Fruit fly (Drosophila melanogaster) whole organism, embryonic: ENCODE results near the gene snz.

ENCODE experiments used
- Aef1 ChIP-seq: fragments of 200-800 bp; sonication (Bioruptor generic); IDR thresholded peaks from 3 replicates; pipeline ENCODE4 v1.3.6; 2022; ENCODE audit warnings: missing biosample characterization, missing genetic modification characterization
- B-H2 ChIP-seq: fragments of 200-800 bp; sonication (Bioruptor generic); optimal IDR thresholded peaks from 2 replicates; lab custom pipeline; 2018; ENCODE audit warnings: missing biosample characterization, mild to moderate bottlenecking, missing genetic modification characterization
- CG10321 ChIP-seq: fragments of 200-800 bp; sonication (Bioruptor generic); IDR thresholded peaks from 2 replicates; pipeline ENCODE4 v1.3.6; 2022; ENCODE audit warnings: missing biosample characterization, missing genetic modification characterization
- CG10565 ChIP-seq: fragments of 200-800 bp; sonication (Bioruptor generic); optimal IDR thresholded peaks from 3 replicates; lab custom pipeline; 2016; ENCODE audit warnings: missing biosample characterization, mild to moderate bottlenecking, missing genetic modification characterization
- CG12071 ChIP-seq: fragments of 200-800 bp; sonication (Bioruptor generic); optimal IDR thresholded peaks from 3 replicates; lab custom pipeline; 2018; ENCODE audit warnings: missing biosample characterization, mild to moderate bottlenecking, missing genetic modification characterization
- CG13775 ChIP-seq: fragments of 200-800 bp; sonication (Bioruptor generic); optimal IDR thresholded peaks from 3 replicates; lab custom pipeline; 2017; ENCODE audit warnings: missing biosample characterization, mild to moderate bottlenecking, missing genetic modification characterization
- CG14441 ChIP-seq: fragments of 200-800 bp; sonication (Bioruptor generic); IDR thresholded peaks from 2 replicates; pipeline ENCODE4 v1.3.6; 2022; ENCODE audit warnings: missing biosample characterization, missing genetic modification characterization
- CG1832 ChIP-seq: fragments of 200-800 bp; sonication (Bioruptor generic); optimal IDR thresholded peaks from 2 replicates; lab custom pipeline; 2017; ENCODE audit warnings: missing biosample characterization, mild to moderate bottlenecking, missing genetic modification characterization, inconsistent platforms
- CG18599 ChIP-seq: fragments of 200-800 bp; sonication (Bioruptor generic); optimal IDR thresholded peaks from 3 replicates; lab custom pipeline; 2017; ENCODE audit warnings: missing biosample characterization, missing genetic modification characterization, mild to moderate bottlenecking, moderate library complexity, missing genetic modification reagents
- CG2120 ChIP-seq: fragments of 200-800 bp; sonication (Bioruptor generic); optimal IDR thresholded peaks from 3 replicates; lab custom pipeline; 2016; ENCODE audit warnings: missing biosample characterization, missing genetic modification characterization
- CG2129 ChIP-seq: fragments of 200-800 bp; sonication (Bioruptor generic); IDR thresholded peaks from 2 replicates; pipeline ENCODE4 v1.3.6; 2022; ENCODE audit warnings: missing biosample characterization, missing genetic modification characterization; ENCODE audit not compliant: partially characterized antibody
- CG2875 ChIP-seq: fragments of 200-800 bp; sonication (Bioruptor generic); optimal IDR thresholded peaks from 2 replicates; lab custom pipeline; 2017; ENCODE audit warnings: missing biosample characterization, mild to moderate bottlenecking, missing genetic modification characterization, missing genetic modification reagents
- CG42726 ChIP-seq: fragments of 200-800 bp; sonication (Bioruptor generic); IDR thresholded peaks from 2 replicates; pipeline ENCODE4 v1.3.6; 2022; ENCODE audit warnings: missing biosample characterization, missing genetic modification characterization; ENCODE audit not compliant: partially characterized antibody
- CG7271 ChIP-seq: fragments of 200-800 bp; sonication (Bioruptor generic); optimal IDR thresholded peaks from 2 replicates; lab custom pipeline; 2018; ENCODE audit warnings: missing biosample characterization, mild to moderate bottlenecking, missing genetic modification characterization, moderate library complexity
- CG7786 ChIP-seq: fragments of 200-800 bp; sonication (Bioruptor generic); optimal IDR thresholded peaks from 2 replicates; lab custom pipeline; 2016; ENCODE audit warnings: missing biosample characterization, missing genetic modification characterization
- CG9876 ChIP-seq: fragments of 200-800 bp; sonication (Bioruptor generic); optimal IDR thresholded peaks from 2 replicates; lab custom pipeline; 2016; ENCODE audit warnings: missing biosample characterization, missing genetic modification characterization
- CTCF ChIP-seq: fragments of 200-800 bp; sonication (Bioruptor generic); optimal IDR thresholded peaks from 2 replicates; lab custom pipeline; 2017; ENCODE audit warnings: missing biosample characterization, mild to moderate bottlenecking, missing genetic modification characterization, moderate library complexity
- Dad ChIP-seq: fragments of 200-800 bp; sonication (Bioruptor generic); optimal IDR thresholded peaks from 3 replicates; lab custom pipeline; 2016; ENCODE audit warnings: missing biosample characterization, missing genetic modification characterization
- Eip74EF ChIP-seq, 2 experiments: fragments of 200-800 bp in 1 of 2; fragments of >200 bp in 1 of 2; sonication (Bioruptor generic) in 1 of 2; optimal IDR thresholded peaks; 2 replicates each; lab custom pipeline; 2017 to 2019; ENCODE audit warnings: missing biosample characterization in 2 of 2, missing genetic modification characterization in 2 of 2, mild to moderate bottlenecking in 1 of 2, moderate library complexity in 1 of 2
- H15 ChIP-seq: fragments of 200-800 bp; sonication (Bioruptor generic); IDR thresholded peaks from 3 replicates; pipeline ENCODE4 v1.3.6; 2022; ENCODE audit warnings: missing biosample characterization, missing genetic modification characterization
- HLH4C ChIP-seq: fragments of 200-800 bp; sonication (Bioruptor generic); IDR thresholded peaks from 3 replicates; pipeline ENCODE4 v1.3.6; 2022; ENCODE audit warnings: missing biosample characterization, missing genetic modification characterization; ENCODE audit not compliant: partially characterized antibody
- HmgZ ChIP-seq: fragments of 200-800 bp; sonication (Bioruptor generic); optimal IDR thresholded peaks from 2 replicates; lab custom pipeline; 2018; ENCODE audit warnings: missing biosample characterization, mild to moderate bottlenecking, missing genetic modification characterization
- Hr39 ChIP-seq: fragments of >200 bp; optimal IDR thresholded peaks from 2 replicates; lab custom pipeline; 2017
- Max ChIP-seq: fragments of 200-800 bp; sonication (Bioruptor generic); optimal IDR thresholded peaks from 2 replicates; lab custom pipeline; 2016; ENCODE audit warnings: missing biosample characterization, mild to moderate bottlenecking, missing genetic modification characterization
- NFAT ChIP-seq: fragments of 200-800 bp; sonication (Bioruptor generic); IDR thresholded peaks from 2 replicates; pipeline ENCODE4 v1.3.6; 2022; ENCODE audit warnings: missing biosample characterization, missing genetic modification characterization
- Nf-YC ChIP-seq: fragments of 200-800 bp; optimal IDR thresholded peaks from 3 replicates; lab custom pipeline; 2019; ENCODE audit warnings: missing biosample characterization, mild to moderate bottlenecking, missing genetic modification characterization, moderate library complexity
- Optix ChIP-seq: fragments of 200-800 bp; sonication (Bioruptor generic); IDR thresholded peaks from 3 replicates; pipeline ENCODE4 v1.3.6; 2022; ENCODE audit warnings: missing biosample characterization, missing genetic modification characterization
- PHDP ChIP-seq: fragments of 200-800 bp; sonication (Bioruptor generic); optimal IDR thresholded peaks from 3 replicates; lab custom pipeline; 2018; ENCODE audit warnings: missing biosample characterization, mild to moderate bottlenecking, missing genetic modification characterization, moderate library complexity
- Trl ChIP-seq, 3 experiments: fragments of >200 bp in 2 of 3; fragments of 200-800 bp in 1 of 3; sonication (Bioruptor generic) in 1 of 3; optimal IDR thresholded peaks; 2 replicates in 1 of 3; 3 replicates in 2 of 3; lab custom pipeline; 2016 to 2017; ENCODE audit warnings: missing biosample characterization in 1 of 3, missing genetic modification characterization in 1 of 3
- ara ChIP-seq: fragments of 200-800 bp; sonication (Bioruptor generic); IDR thresholded peaks from 2 replicates; pipeline ENCODE4 v1.3.6; 2022; ENCODE audit warnings: missing biosample characterization, missing genetic modification characterization
- az2 ChIP-seq: fragments of 200-800 bp; sonication (Bioruptor generic); optimal IDR thresholded peaks from 3 replicates; lab custom pipeline; 2016; ENCODE audit warnings: missing biosample characterization, missing genetic modification characterization
- chn ChIP-seq: fragments of 200-800 bp; sonication (Bioruptor generic); optimal IDR thresholded peaks from 2 replicates; lab custom pipeline; 2016; ENCODE audit warnings: missing biosample characterization, missing genetic modification characterization
- ci ChIP-seq: fragments of 200-800 bp; sonication (Bioruptor generic); IDR thresholded peaks from 3 replicates; pipeline ENCODE4 v1.3.6; 2022; ENCODE audit warnings: missing biosample characterization, missing genetic modification characterization
- crp ChIP-seq, 2 experiments: fragments of 200-800 bp; sonication (Bioruptor generic); optimal IDR thresholded peaks; 2 replicates in 1 of 2; 3 replicates in 1 of 2; lab custom pipeline; 2017; ENCODE audit warnings: missing biosample characterization in 2 of 2, missing genetic modification characterization in 2 of 2, mild to moderate bottlenecking in 1 of 2, moderate library complexity in 1 of 2
- da ChIP-seq: fragments of 200-800 bp; sonication (Bioruptor generic); optimal IDR thresholded peaks from 2 replicates; lab custom pipeline; 2016; ENCODE audit warnings: missing biosample characterization, missing genetic modification characterization
- dati ChIP-seq: fragments of 200-800 bp; sonication (Bioruptor generic); IDR thresholded peaks from 2 replicates; pipeline ENCODE4 v1.3.6; 2022; ENCODE audit warnings: missing biosample characterization, missing genetic modification characterization
- emc ChIP-seq: fragments of 200-800 bp; sonication (Bioruptor generic); optimal IDR thresholded peaks from 2 replicates; lab custom pipeline; 2016; ENCODE audit warnings: missing biosample characterization, missing genetic modification characterization
- ewg ChIP-seq: fragments of 200-800 bp; sonication (Bioruptor generic); optimal IDR thresholded peaks from 3 replicates; lab custom pipeline; 2017; ENCODE audit warnings: mild to moderate bottlenecking, missing biosample characterization, missing genetic modification reagents, missing genetic modification characterization
- eyg ChIP-seq: fragments of 200-800 bp; sonication (Bioruptor generic); optimal IDR thresholded peaks from 3 replicates; lab custom pipeline; 2016; ENCODE audit warnings: missing biosample characterization, missing genetic modification characterization
- h ChIP-seq: fragments of >200 bp; optimal IDR thresholded peaks from 2 replicates; lab custom pipeline; 2017
- insv ChIP-seq, 2 experiments: fragments of 200-800 bp; sonication (Bioruptor generic); optimal IDR thresholded peaks; 3 replicates each; lab custom pipeline; 2016 to 2018; ENCODE audit warnings: missing biosample characterization in 2 of 2, missing genetic modification characterization in 2 of 2
- mirr ChIP-seq: fragments of 200-800 bp; sonication (Bioruptor generic); optimal IDR thresholded peaks from 3 replicates; lab custom pipeline; 2018; ENCODE audit warnings: missing biosample characterization, mild to moderate bottlenecking, missing genetic modification characterization
- prd ChIP-seq, 3 experiments: fragments of >200 bp in 2 of 3; fragments of 200-800 bp in 1 of 3; sonication (Bioruptor generic) in 1 of 3; optimal IDR thresholded peaks in 2 of 3; IDR thresholded peaks in 1 of 3; 2 replicates in 2 of 3; 3 replicates in 1 of 3; pipeline versions ENCODE4 v1.3.6 to Lab custom; 2017 to 2022; ENCODE audit warnings: missing biosample characterization in 1 of 3, missing genetic modification characterization in 1 of 3
- tgo ChIP-seq: fragments of 200-800 bp; sonication (Bioruptor generic); IDR thresholded peaks from 3 replicates; pipeline ENCODE4 v1.3.6; 2022; ENCODE audit warnings: missing biosample characterization, missing genetic modification characterization
- tna ChIP-seq: fragments of 200-800 bp; sonication (Bioruptor generic); IDR thresholded peaks from 2 replicates; pipeline ENCODE4 v1.3.6; 2022; ENCODE audit warnings: missing biosample characterization, missing genetic modification characterization; ENCODE audit not compliant: partially characterized antibody
- trem ChIP-seq: fragments of 200-800 bp; optimal IDR thresholded peaks from 3 replicates; lab custom pipeline; 2019; ENCODE audit warnings: missing biosample characterization, mild to moderate bottlenecking, missing genetic modification characterization, moderate library complexity
- unc-4 ChIP-seq: fragments of 200-800 bp; sonication (Bioruptor generic); IDR thresholded peaks from 2 replicates; pipeline ENCODE4 v1.3.6; 2022; ENCODE audit warnings: missing biosample characterization, missing genetic modification characterization; ENCODE audit not compliant: partially characterized antibody
- vnd ChIP-seq: fragments of 200-800 bp; sonication (Bioruptor generic); IDR thresholded peaks from 3 replicates; pipeline ENCODE4 v1.3.6; 2022; ENCODE audit warnings: missing biosample characterization, missing genetic modification characterization; ENCODE audit not compliant: partially characterized antibody
- vvl ChIP-seq: fragments of 200-800 bp; sonication (Bioruptor generic); IDR thresholded peaks from 2 replicates; pipeline ENCODE4 v1.3.6; 2022; ENCODE audit warnings: missing biosample characterization, missing genetic modification characterization
- yki ChIP-seq: fragments of >200 bp; optimal IDR thresholded peaks from 3 replicates; lab custom pipeline; 2018

snz gene

dm6 chrX:7946858-7947313 lies 35.0 kb downstream of the snz start, which contains the start of gene orion (continued):
- peak; percentile 8; the same call in 1 of the 2 replicates for TF ChIP-seq CG14441 (GFP tag; lab: Robert Waterston, UW)
- TF ChIP-seq Aef1 (GFP tag; lab: Robert Waterston, UW), result no peak
- TF ChIP-seq CG2120 (GFP tag; lab: Kevin White, UChicago), result peak; percentile 28
- TF ChIP-seq mirr (GFP tag; lab: Kevin White, UChicago), result peak; percentile 52
- peak in 1 of 2 experiments; percentile 7 for TF ChIP-seq crp (GFP tag; optimal IDR thresholded peaks at IDR 0.05; lab: Kevin White, UChicago)
- TF ChIP-seq HmgZ (tag; lab: Kevin White, UChicago), result peak; percentile 12
- no peak for TF ChIP-seq yki (lab: Kevin White, UChicago)
- TF ChIP-seq unc-4 (GFP tag; lab: Robert Waterston, UW), result peak; percentile 83
- TF ChIP-seq H15 (GFP tag; lab: Robert Waterston, UW), result no peak
- TF ChIP-seq CG42726 (GFP tag; lab: Robert Waterston, UW), result peak; percentile 62; the same call in 1 of the 2 replicates
- TF ChIP-seq CG13775, result peak; percentile 11
- no peak for TF ChIP-seq Nf-YC
- no peak for TF ChIP-seq emc (GFP tag; lab: Kevin White, UChicago)
- peak; percentile 53; the same call in 1 of the 3 replicates for TF ChIP-seq Optix (GFP tag; lab: Robert Waterston, UW)
- peak; percentile 3 for TF ChIP-seq az2 (GFP tag; lab: Kevin White, UChicago)
- peak in 1 of 2 experiments; percentile 10 for TF ChIP-seq insv (GFP tag; optimal IDR thresholded peaks at IDR 0.05; lab: Kevin White, UChicago)
- TF ChIP-seq vnd (GFP tag; lab: Robert Waterston, UW), result peak; percentile 71
- peak; percentile 62 for TF ChIP-seq vvl (GFP tag; lab: Robert Waterston, UW)
- no peak for TF ChIP-seq Eip74EF (GFP tag; optimal IDR thresholded peaks at IDR 0.05; lab: Kevin White, UChicago)
- TF ChIP-seq da (GFP tag; lab: Kevin White, UChicago), result no peak
- TF ChIP-seq Hr39 (lab: Kevin White, UChicago), result no peak
- TF ChIP-seq prd (optimal IDR thresholded peaks at IDR 0.05; lab: Kevin White, UChicago), result no peak
- TF ChIP-seq prd (GFP tag; IDR thresholded peaks at IDR 0.05; lab: Robert Waterston, UW), result peak; percentile 20; the same call in 1 of the 3 replicates
- TF ChIP-seq CG7271 (tag; lab: Kevin White, UChicago), result no peak
- no peak for TF ChIP-seq CG1832 (GFP tag; lab: Kevin White, UChicago)
- no peak for TF ChIP-seq Max (GFP tag; lab: Kevin White, UChicago)
- TF ChIP-seq CG12071 (GFP tag; lab: Kevin White, UChicago), result no peak
- TF ChIP-seq CTCF (GFP tag; lab: Kevin White, UChicago), result no peak
- TF ChIP-seq trem (tag; lab: Kevin White, UChicago), result peak; percentile 2
- no peak for TF ChIP-seq dati
- TF ChIP-seq chn (GFP tag; lab: Kevin White, UChicago), result no peak
- peak; percentile 56; the same call in 1 of the 2 replicates for TF ChIP-seq CG2129
- no peak for TF ChIP-seq CG9876 (GFP tag; lab: Kevin White, UChicago)
- no peak for TF ChIP-seq Dad (GFP tag; lab: Kevin White, UChicago)
- TF ChIP-seq PHDP (tag; lab: Kevin White, UChicago), result no peak
- no peak for TF ChIP-seq ewg (GFP tag; lab: Kevin White, UChicago)
- TF ChIP-seq tgo (GFP tag; lab: Robert Waterston, UW), result peak; percentile 22; the same call in 1 of the 3 replicates
- TF ChIP-seq CG7786, result no peak
- TF ChIP-seq tna (GFP tag; lab: Robert Waterston, UW), result peak; percentile 75
- TF ChIP-seq Trl (optimal IDR thresholded peaks at IDR 0.05; lab: Kevin White, UChicago), result peak; percentile 26 to 52
- TF ChIP-seq Trl (GFP tag; optimal IDR thresholded peaks at IDR 0.05; lab: Kevin White, UChicago), result no peak
- TF ChIP-seq ara, result 0 out of 2 replicates have a peak, but pooled peaks have one; percentile 25
- TF ChIP-seq eyg (GFP tag; lab: Kevin White, UChicago), result no peak
- TF ChIP-seq CG18599 (GFP tag; lab: Kevin White, UChicago), result peak; percentile 40
- no peak for TF ChIP-seq NFAT (GFP tag; lab: Robert Waterston, UW)
- no peak for TF ChIP-seq CG10565 (GFP tag; lab: Kevin White, UChicago)
- peak; percentile 9 for TF ChIP-seq CG2875 (GFP tag; lab: Kevin White, UChicago)
- peak; percentile 3 for TF ChIP-seq B-H2
- TF ChIP-seq CG10321, result no peak
- TF ChIP-seq HLH4C (GFP tag; lab: Robert Waterston, UW), result peak; percentile 72
- peak; percentile 74; the same call in 1 of the 3 replicates for TF ChIP-seq ci (GFP tag; lab: Robert Waterston, UW)
- TF ChIP-seq h (lab: Kevin White, UChicago), result no peak
